Worm (Caenorhabditis elegans): ENCODE data around the gene F53B7.7.

ce11 chrV:11014758-11015157, 15.9 kb downstream of the F53B7.7 start:
- TF ChIP-seq pha-4 (tag; optimal IDR thresholded peaks at IDR 0.05) (no peak), nhr-76 (tag; optimal IDR thresholded peaks at IDR 0.05) (no peak), zag-1 (tag; optimal IDR thresholded peaks at IDR 0.05) (no peak), elt-1 (tag; optimal IDR thresholded peaks at IDR 0.05) (no peak), mml-1 (tag; optimal IDR thresholded peaks at IDR 0.05) (no peak), ZK546.5 (tag; optimal IDR thresholded peaks at IDR 0.05) (no peak), fos-1 (tag; optimal IDR thresholded peaks at IDR 0.05) (no peak), unc-62 (GFP tag; optimal IDR thresholded peaks at IDR 0.05) (no peak), ztf-4 (tag; optimal IDR thresholded peaks at IDR 0.05) (no peak), sea-2 (GFP tag; optimal IDR thresholded peaks at IDR 0.05) (no peak)

All from whole organism, L3 larva.